Fruit fly (Drosophila melanogaster) whole organism, embryonic: ENCODE data around the gene CG8673.
A peak's percentile ranks its signal among the peaks of the same experiment; 100 is the strongest.

Experiments
- Aef1 ChIP-seq: fragments of 200-800 bp; sonication (Bioruptor generic); IDR thresholded peaks from 3 replicates; pipeline ENCODE4 v1.3.6; 2022; ENCODE audit warnings: missing biosample characterization, missing genetic modification characterization
- BEAF-32 ChIP-seq: fragments of 200-800 bp; sonication (Bioruptor generic); optimal IDR thresholded peaks from 3 replicates; lab custom pipeline; 2017; ENCODE audit warnings: missing biosample characterization, missing genetic modification characterization, mild to moderate bottlenecking, moderate library complexity, missing genetic modification reagents
- C15 ChIP-seq: fragments of 200-800 bp; sonication (Bioruptor generic); IDR thresholded peaks from 3 replicates; pipeline ENCODE4 v1.3.6; 2022; ENCODE audit warnings: missing biosample characterization, missing genetic modification characterization
- CG10209 ChIP-seq: fragments of 200-800 bp; sonication (Bioruptor generic); optimal IDR thresholded peaks from 3 replicates; lab custom pipeline; 2017; ENCODE audit warnings: missing biosample characterization, mild to moderate bottlenecking, missing genetic modification characterization, missing genetic modification reagents
- CG11085 ChIP-seq: fragments of 200-800 bp; sonication (Bioruptor generic); IDR thresholded peaks from 2 replicates; pipeline ENCODE4 v1.3.6; 2022; ENCODE audit warnings: missing biosample characterization, missing genetic modification characterization
- CG11696 ChIP-seq: fragments of 200-800 bp; sonication (Bioruptor generic); IDR thresholded peaks from 2 replicates; pipeline ENCODE4 v1.3.6; 2022; ENCODE audit warnings: missing biosample characterization, missing genetic modification characterization
- CG12659 ChIP-seq: fragments of 200-800 bp; sonication (Bioruptor generic); optimal IDR thresholded peaks from 3 replicates; lab custom pipeline; 2017; ENCODE audit warnings: mild to moderate bottlenecking, missing biosample characterization, missing genetic modification reagents, missing genetic modification characterization
- CG13123 ChIP-seq: fragments of 200-800 bp; sonication (Bioruptor generic); optimal IDR thresholded peaks from 2 replicates; lab custom pipeline; 2016; ENCODE audit warnings: missing biosample characterization, missing genetic modification characterization
- CG17385 ChIP-seq: fragments of 200-800 bp; sonication (Bioruptor generic); optimal IDR thresholded peaks from 3 replicates; lab custom pipeline; 2018; ENCODE audit warnings: missing biosample characterization, mild to moderate bottlenecking, missing genetic modification characterization
- CG17829 ChIP-seq: fragments of 200-800 bp; optimal IDR thresholded peaks from 2 replicates; lab custom pipeline; 2019; ENCODE audit warnings: missing biosample characterization, mild to moderate bottlenecking, missing genetic modification characterization, moderate library complexity
- CG31441 ChIP-seq: fragments of 200-800 bp; sonication (Bioruptor generic); IDR thresholded peaks from 2 replicates; pipeline ENCODE4 v1.3.6; 2022; ENCODE audit warnings: missing biosample characterization, missing genetic modification characterization
- CG33213 ChIP-seq: fragments of 200-800 bp; sonication (Bioruptor generic); optimal IDR thresholded peaks from 3 replicates; lab custom pipeline; 2016; ENCODE audit warnings: missing biosample characterization, missing genetic modification characterization
- CG34224 ChIP-seq: fragments of 200-800 bp; sonication (Bioruptor generic); IDR thresholded peaks from 3 replicates; pipeline ENCODE4 v1.3.6; 2022; ENCODE audit warnings: missing biosample characterization, missing genetic modification characterization; ENCODE audit not compliant: partially characterized antibody
- CG4424 ChIP-seq: fragments of 200-800 bp; sonication (Bioruptor generic); optimal IDR thresholded peaks from 3 replicates; lab custom pipeline; 2016; ENCODE audit warnings: missing biosample characterization, missing genetic modification characterization
- CG6254 ChIP-seq: fragments of 200-800 bp; sonication (Bioruptor generic); optimal IDR thresholded peaks from 3 replicates; lab custom pipeline; 2017; ENCODE audit warnings: mild to moderate bottlenecking, missing biosample characterization, missing genetic modification reagents, missing genetic modification characterization
- CG7357 ChIP-seq: fragments of 200-800 bp; sonication (Bioruptor generic); IDR thresholded peaks from 3 replicates; pipeline ENCODE4 v1.3.6; 2022; ENCODE audit warnings: missing biosample characterization, missing genetic modification characterization
- CG7928 ChIP-seq: fragments of 200-800 bp; sonication (Bioruptor generic); optimal IDR thresholded peaks from 2 replicates; lab custom pipeline; 2017; ENCODE audit warnings: missing biosample characterization, mild to moderate bottlenecking, missing genetic modification characterization
- CG8290 ChIP-seq, 3 experiments: fragments of 200-800 bp; sonication (Bioruptor generic); optimal IDR thresholded peaks; 2 replicates each; lab custom pipeline; 2016 to 2019; ENCODE audit warnings: missing biosample characterization in 3 of 3, missing genetic modification characterization in 3 of 3, mild to moderate bottlenecking in 2 of 3, moderate library complexity in 1 of 3
- CTCF ChIP-seq: fragments of 200-800 bp; sonication (Bioruptor generic); optimal IDR thresholded peaks from 2 replicates; lab custom pipeline; 2017; ENCODE audit warnings: missing biosample characterization, mild to moderate bottlenecking, missing genetic modification characterization, moderate library complexity
- Dad ChIP-seq: fragments of 200-800 bp; sonication (Bioruptor generic); optimal IDR thresholded peaks from 3 replicates; lab custom pipeline; 2016; ENCODE audit warnings: missing biosample characterization, missing genetic modification characterization
- Dll ChIP-seq: fragments of 200-800 bp; sonication (Bioruptor generic); IDR thresholded peaks from 4 replicates; pipeline ENCODE4 v1.3.6; 2022; ENCODE audit warnings: missing biosample characterization, missing genetic modification characterization; ENCODE audit not compliant: partially characterized antibody
- Ets65A ChIP-seq: fragments of 200-800 bp; sonication (Bioruptor generic); peaks from one replicate; lab custom pipeline; 2016; ENCODE audit warnings: missing biosample characterization, missing genetic modification characterization
- HmgZ ChIP-seq: fragments of 200-800 bp; sonication (Bioruptor generic); optimal IDR thresholded peaks from 2 replicates; lab custom pipeline; 2018; ENCODE audit warnings: missing biosample characterization, mild to moderate bottlenecking, missing genetic modification characterization
- Mad ChIP-seq: fragments of 200-800 bp; sonication (Bioruptor generic); optimal IDR thresholded peaks from 2 replicates; lab custom pipeline; 2016; ENCODE audit warnings: missing biosample characterization, missing genetic modification characterization
- NC2α ChIP-seq: fragments of 200-800 bp; sonication (Bioruptor generic); optimal IDR thresholded peaks from 2 replicates; lab custom pipeline; 2016; ENCODE audit warnings: missing biosample characterization, missing genetic modification characterization
- NC2β ChIP-seq: fragments of 200-800 bp; sonication (Bioruptor generic); optimal IDR thresholded peaks from 2 replicates; lab custom pipeline; 2016; ENCODE audit warnings: missing biosample characterization, missing genetic modification characterization
- TFAM ChIP-seq: fragments of 200-800 bp; sonication (Bioruptor generic); optimal IDR thresholded peaks from 2 replicates; lab custom pipeline; 2017; ENCODE audit warnings: missing biosample characterization, missing genetic modification characterization, inconsistent platforms
- Tbp ChIP-seq: fragments of >200 bp; optimal IDR thresholded peaks from 2 replicates; lab custom pipeline; 2018; ENCODE audit warnings: missing biosample characterization, missing genetic modification characterization
- YL-1 ChIP-seq: fragments of 200-800 bp; sonication (Bioruptor generic); optimal IDR thresholded peaks from 3 replicates; lab custom pipeline; 2017; ENCODE audit warnings: missing biosample characterization, mild to moderate bottlenecking, missing genetic modification characterization
- ara ChIP-seq: fragments of 200-800 bp; sonication (Bioruptor generic); IDR thresholded peaks from 2 replicates; pipeline ENCODE4 v1.3.6; 2022; ENCODE audit warnings: missing biosample characterization, missing genetic modification characterization
- br ChIP-seq: fragments of >200 bp; optimal IDR thresholded peaks from 2 replicates; lab custom pipeline; 2017
- cas ChIP-seq: fragments of 200-800 bp; sonication (Bioruptor generic); IDR thresholded peaks from 2 replicates; pipeline ENCODE4 v1.3.6; 2022; ENCODE audit warnings: missing biosample characterization, missing genetic modification characterization
- chn ChIP-seq: fragments of 200-800 bp; sonication (Bioruptor generic); optimal IDR thresholded peaks from 2 replicates; lab custom pipeline; 2016; ENCODE audit warnings: missing biosample characterization, missing genetic modification characterization
- cwo ChIP-seq: fragments of 200-800 bp; sonication (Bioruptor generic); optimal IDR thresholded peaks from 3 replicates; lab custom pipeline; 2017; ENCODE audit warnings: missing biosample characterization, missing genetic modification characterization, mild to moderate bottlenecking, moderate library complexity, missing genetic modification reagents
- eve ChIP-seq, 2 experiments: fragments of >200 bp; optimal IDR thresholded peaks; 2 replicates each; lab custom pipeline; 2017; ENCODE audit warnings: missing biosample characterization in 2 of 2, missing genetic modification characterization in 2 of 2
- fu2 ChIP-seq: fragments of 200-800 bp; sonication (Bioruptor generic); optimal IDR thresholded peaks from 2 replicates; lab custom pipeline; 2016; ENCODE audit warnings: missing biosample characterization, missing genetic modification characterization
- gcm2 ChIP-seq: fragments of 200-800 bp; sonication (Bioruptor generic); optimal IDR thresholded peaks from 2 replicates; lab custom pipeline; 2016; ENCODE audit warnings: missing biosample characterization, missing genetic modification characterization
- lov ChIP-seq, 2 experiments: fragments of 200-800 bp in 1 of 2; fragments of >200 bp in 1 of 2; sonication (Bioruptor generic) in 1 of 2; IDR thresholded peaks in 1 of 2; optimal IDR thresholded peaks in 1 of 2; 2 replicates in 1 of 2; 3 replicates in 1 of 2; pipeline versions ENCODE4 v1.3.6 to Lab custom; 2017 to 2022; ENCODE audit warnings: missing biosample characterization in 1 of 2, missing genetic modification characterization in 1 of 2
- org-1 ChIP-seq: fragments of 200-800 bp; sonication (Bioruptor generic); optimal IDR thresholded peaks from 2 replicates; lab custom pipeline; 2017; ENCODE audit warnings: missing biosample characterization, missing genetic modification characterization
- pb ChIP-seq: fragments of 200-800 bp; sonication (Bioruptor generic); optimal IDR thresholded peaks from 3 replicates; lab custom pipeline; 2016; ENCODE audit warnings: missing biosample characterization, missing genetic modification characterization
- salm ChIP-seq: fragments of 200-800 bp; sonication (Bioruptor generic); optimal IDR thresholded peaks from 2 replicates; lab custom pipeline; 2018; ENCODE audit warnings: missing biosample characterization, mild to moderate bottlenecking, missing genetic modification characterization
- sc ChIP-seq, 3 experiments: fragments of >200 bp in 2 of 3; fragments of 200-800 bp in 1 of 3; sonication (Bioruptor generic) in 1 of 3; optimal IDR thresholded peaks; 2 replicates in 2 of 3; 3 replicates in 1 of 3; lab custom pipeline; 2017; ENCODE audit warnings: mild to moderate bottlenecking in 1 of 3, missing biosample characterization in 1 of 3, missing genetic modification characterization in 1 of 3, missing genetic modification reagents in 1 of 3
- sd ChIP-seq: fragments of 200-800 bp; sonication (Bioruptor generic); optimal IDR thresholded peaks from 3 replicates; lab custom pipeline; 2018; ENCODE audit warnings: missing biosample characterization, mild to moderate bottlenecking, missing genetic modification characterization, moderate library complexity
- sens ChIP-seq: fragments of 200-800 bp; sonication (Bioruptor generic); peaks from one replicate; lab custom pipeline; 2016; ENCODE audit warnings: missing biosample characterization, missing genetic modification characterization
- sens-2 ChIP-seq: fragments of 200-800 bp; sonication (Bioruptor generic); IDR thresholded peaks from 2 replicates; pipeline ENCODE4 v1.3.6; 2022; ENCODE audit warnings: missing biosample characterization, missing genetic modification characterization
- sr ChIP-seq: fragments of 200-800 bp; sonication (Bioruptor generic); IDR thresholded peaks from 3 replicates; pipeline ENCODE4 v1.3.6; 2022; ENCODE audit warnings: missing biosample characterization, missing genetic modification characterization
- stc ChIP-seq: fragments of 200-800 bp; sonication (Bioruptor generic); IDR thresholded peaks from 2 replicates; pipeline ENCODE4 v1.3.6; 2022; ENCODE audit warnings: missing biosample characterization, missing genetic modification characterization
- stwl ChIP-seq: fragments of 200-800 bp; sonication (Bioruptor generic); optimal IDR thresholded peaks from 3 replicates; lab custom pipeline; 2018; ENCODE audit warnings: missing biosample characterization, mild to moderate bottlenecking, missing genetic modification characterization, moderate library complexity
- trh ChIP-seq: fragments of 200-800 bp; sonication (Bioruptor generic); optimal IDR thresholded peaks from 2 replicates; lab custom pipeline; 2016; ENCODE audit warnings: missing biosample characterization, missing genetic modification characterization
- zf30C ChIP-seq: fragments of 200-800 bp; sonication (Bioruptor generic); optimal IDR thresholded peaks from 3 replicates; lab custom pipeline; 2018; ENCODE audit warnings: missing biosample characterization, mild to moderate bottlenecking, missing genetic modification characterization

The CG8673 gene

DNA sequence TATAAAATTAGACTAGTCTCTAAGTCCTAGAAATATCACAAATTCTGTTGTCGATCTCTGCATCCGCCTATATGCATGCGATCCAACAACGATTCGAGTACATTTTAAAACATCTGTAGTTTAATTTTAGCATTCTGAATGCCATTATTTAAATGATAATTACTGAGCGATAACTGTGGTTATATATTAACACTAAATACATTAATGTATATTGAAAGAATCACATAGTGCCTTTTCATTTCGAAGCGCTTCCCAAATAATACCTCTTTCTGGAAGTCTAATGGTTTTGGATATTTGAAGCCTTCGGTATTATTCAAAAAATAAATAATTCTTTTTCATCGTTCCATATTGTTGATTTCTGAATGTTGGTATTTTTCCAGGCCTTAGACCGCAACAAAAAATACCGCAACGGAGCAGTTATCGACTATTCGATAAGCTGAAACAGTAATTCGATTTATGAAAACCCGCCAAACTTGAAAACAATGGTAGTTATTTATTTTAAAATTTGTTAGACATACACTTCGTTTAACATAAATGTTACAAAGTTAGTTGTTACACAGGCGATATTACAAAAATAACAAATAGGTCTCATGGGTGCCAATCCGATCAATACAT is 9.8 kb downstream of the CG8673 start (continued):
- TF ChIP-seq CG11085 (GFP tag; lab: Robert Waterston, UW) (no peak), cas (GFP tag; lab: Robert Waterston, UW) (no peak), NC2α (GFP tag; lab: Kevin White, UChicago) (no peak), pb (GFP tag; lab: Kevin White, UChicago) (no peak), Aef1 (GFP tag; lab: Robert Waterston, UW) (no peak), CG13123 (GFP tag; lab: Kevin White, UChicago) (no peak), trh (GFP tag; lab: Kevin White, UChicago) (no peak), TFAM (no peak), Dll (GFP tag; lab: Robert Waterston, UW) (peak; percentile 50; the same call in 1 of the 4 replicates), lov (optimal IDR thresholded peaks at IDR 0.05; lab: Kevin White, UChicago) (no peak), lov (GFP tag; IDR thresholded peaks at IDR 0.05; lab: Robert Waterston, UW) (no peak), CG11696 (GFP tag; lab: Robert Waterston, UW) (no peak), YL-1 (GFP tag; lab: Kevin White, UChicago) (peak; percentile 44), CG31441 (GFP tag; lab: Robert Waterston, UW) (no peak), sd (no peak), zf30C (GFP tag; lab: Kevin White, UChicago) (no peak), CG7928 (GFP tag; lab: Kevin White, UChicago) (no peak), CTCF (GFP tag; lab: Kevin White, UChicago) (no peak), Ets65A (GFP tag; lab: Kevin White, UChicago) (no peak), CG17385 (no peak), cwo (GFP tag; lab: Kevin White, UChicago) (no peak), Dad (GFP tag; lab: Kevin White, UChicago) (no peak), sens-2 (GFP tag; lab: Robert Waterston, UW) (no peak), HmgZ (peak; percentile 51), CG17829 (tag; lab: Kevin White, UChicago) (peak; percentile 20), stwl (tag; lab: Kevin White, UChicago) (peak; percentile 90), eve (GFP tag; optimal IDR thresholded peaks at IDR 0.05; lab: Kevin White, UChicago) (no peak), gcm2 (GFP tag; lab: Kevin White, UChicago) (no peak), sr (no peak), stc (GFP tag; lab: Robert Waterston, UW) (no peak), sens (GFP tag; lab: Kevin White, UChicago) (peak; percentile 3), sc (optimal IDR thresholded peaks at IDR 0.05; lab: Kevin White, UChicago) (no peak), sc (GFP tag; optimal IDR thresholded peaks at IDR 0.05; lab: Kevin White, UChicago) (no peak), fu2 (GFP tag; lab: Kevin White, UChicago) (no peak), NC2β (GFP tag; lab: Kevin White, UChicago) (no peak), CG7357 (GFP tag; lab: Robert Waterston, UW) (no peak), CG33213 (GFP tag; lab: Kevin White, UChicago) (no peak), org-1 (GFP tag; lab: Kevin White, UChicago) (no peak), br (no peak), CG10209 (no peak), Tbp (GFP tag; lab: Kevin White, UChicago) (no peak), CG12659 (GFP tag; lab: Kevin White, UChicago) (peak; percentile 50), CG4424 (no peak), CG34224 (GFP tag; lab: Robert Waterston, UW) (no peak; the same call in 2 of the 3 replicates), CG8290 (GFP tag; optimal IDR thresholded peaks at IDR 0.05; lab: Kevin White, UChicago) (no peak), CG8290 (tag; optimal IDR thresholded peaks at IDR 0.05; lab: Kevin White, UChicago) (no peak), C15 (GFP tag; lab: Robert Waterston, UW) (no peak), chn (no peak), BEAF-32 (peak; percentile 23), salm (tag; lab: Kevin White, UChicago) (no peak), ara (GFP tag; lab: Robert Waterston, UW) (no peak), Mad (GFP tag; lab: Kevin White, UChicago) (no peak), CG6254 (GFP tag; lab: Kevin White, UChicago) (no peak)
